Worm (Caenorhabditis elegans) whole organism, L4 larva: Measurements from ENCODE around the gene T05B4.9.

Experiments used
- mxl-3 ChIP-seq: fragments of 200-800 bp; sonication (Bioruptor generic); optimal IDR thresholded peaks from 2 replicates; lab custom pipeline; 2018; ENCODE audit warnings: mild to moderate bottlenecking, missing genetic modification characterization, missing compliant biosample characterization
- unc-62 ChIP-seq, 3 experiments: fragments of 150-350 bp in 1 of 3; sonication (generic microtip); optimal IDR thresholded peaks in 2 of 3; peaks in 1 of 3; 1 replicate in 1 of 3; 2 replicates in 2 of 3; lab custom pipeline; 2014 to 2017; ENCODE audit warnings: missing biosample characterization in 3 of 3, missing genetic modification characterization in 3 of 3, missing genetic modification reagents in 3 of 3, missing genotype in 1 of 3

- no peak for TF ChIP-seq unc-62 (GFP tag; optimal IDR thresholded peaks at IDR 0.05 in 1 of 2; lab: Kevin White, UChicago)
- TF ChIP-seq unc-62 (tag; optimal IDR thresholded peaks at IDR 0.05; lab: Kevin White, UChicago), result no peak
- TF ChIP-seq mxl-3 (GFP tag; lab: Kevin White, UChicago), result no peak
These were observed 2.4 kb upstream of the T05B4.9 start, which contains the start of gene T05B4.10 for ce11 chrV:4120629-4121028.
